Fruit fly (Drosophila melanogaster): ENCODE data around the gene CG33928.

Gene CG33928

dm6 chr2L:17427929-17428456 lies 8.4 kb downstream of the CG33928 start (continued):
- no peak for TF ChIP-seq crc (GFP tag; optimal IDR thresholded peaks at IDR 0.05)
- no peak for TF ChIP-seq CG17361 (GFP tag; IDR thresholded peaks at IDR 0.05)
- TF ChIP-seq Optix (GFP tag; IDR thresholded peaks at IDR 0.05): no peak
- peak; percentile 19; the same call in 1 of the 2 replicates for TF ChIP-seq CG32532 (GFP tag; IDR thresholded peaks at IDR 0.05)
- no peak for TF ChIP-seq CG34224 (GFP tag; IDR thresholded peaks at IDR 0.05; ENCODE audit: partially characterized antibody)
- no peak for TF ChIP-seq Poxn (GFP tag; IDR thresholded peaks at IDR 0.05)
- no peak for TF ChIP-seq CG14860 (GFP tag; IDR thresholded peaks at IDR 0.05; ENCODE audit: partially characterized antibody)
- 0 out of 2 replicates have a peak, but pooled peaks have one; percentile 17 for TF ChIP-seq CG6689 (GFP tag; IDR thresholded peaks at IDR 0.05)
- TF ChIP-seq gro (GFP tag; optimal IDR thresholded peaks at IDR 0.05): no peak
- TF ChIP-seq Neu2 (GFP tag; optimal IDR thresholded peaks at IDR 0.05; ENCODE audit: borderline replicate concordance): no peak
- no peak for TF ChIP-seq CG18619 (GFP tag; optimal IDR thresholded peaks at IDR 0.05)
- TF ChIP-seq mam (GFP tag; optimal IDR thresholded peaks at IDR 0.05): no peak
- no peak for TF ChIP-seq disco-r (GFP tag; optimal IDR thresholded peaks at IDR 0.05)
- no peak for TF ChIP-seq CG5953 (GFP tag; IDR thresholded peaks at IDR 0.05)
- TF ChIP-seq ewg (GFP tag; optimal IDR thresholded peaks at IDR 0.05): no peak
- 0 out of 2 replicates have a peak, but pooled peaks have one; percentile 25 for TF ChIP-seq Taf1 (GFP tag; IDR thresholded peaks at IDR 0.05)
- TF ChIP-seq oc (tag; optimal IDR thresholded peaks at IDR 0.05): no peak
- 0 out of 3 replicates have a peak, but pooled peaks have one; percentile 12 for TF ChIP-seq CG11093 (GFP tag; IDR thresholded peaks at IDR 0.05)
- TF ChIP-seq CG8281 (tag; optimal IDR thresholded peaks at IDR 0.05): no peak
- TF ChIP-seq CG13287 (GFP tag; IDR thresholded peaks at IDR 0.05; ENCODE audit: partially characterized antibody): peak; percentile 44; the same call in 1 of the 2 replicates
- TF ChIP-seq jigr1 (GFP tag; IDR thresholded peaks at IDR 0.05): no peak
- TF ChIP-seq z (GFP tag; IDR thresholded peaks at IDR 0.05): peak; percentile 33; the same call in 1 of the 3 replicates
- TF ChIP-seq ATbp (GFP tag; optimal IDR thresholded peaks at IDR 0.05): no peak
- no peak for TF ChIP-seq CG10462 (GFP tag; optimal IDR thresholded peaks at IDR 0.05)
- TF ChIP-seq CrebB (tag; optimal IDR thresholded peaks at IDR 0.05): no peak
- peak; percentile 5 for TF ChIP-seq grau (tag; optimal IDR thresholded peaks at IDR 0.05)
- TF ChIP-seq pita (GFP tag; optimal IDR thresholded peaks at IDR 0.05): no peak
- peak; percentile 27; the same call in 1 of the 2 replicates for TF ChIP-seq Xrp1 (GFP tag; IDR thresholded peaks at IDR 0.05)
- TF ChIP-seq cad (GFP tag; optimal IDR thresholded peaks at IDR 0.05): no peak
- no peak for TF ChIP-seq Elba2 (GFP tag; optimal IDR thresholded peaks at IDR 0.05)
- peak; percentile 15 for TF ChIP-seq CG17359 (tag; optimal IDR thresholded peaks at IDR 0.05)
- no peak for TF ChIP-seq slou (GFP tag; optimal IDR thresholded peaks at IDR 0.05)
- TF ChIP-seq CG8944 (GFP tag; optimal IDR thresholded peaks at IDR 0.05): no peak
- TF ChIP-seq Oli (tag; optimal IDR thresholded peaks at IDR 0.05): no peak
- peak; percentile 21 for TF ChIP-seq CG12219 (GFP tag; optimal IDR thresholded peaks at IDR 0.05)
- TF ChIP-seq CG11085 (GFP tag; IDR thresholded peaks at IDR 0.05): no peak
- no peak for TF ChIP-seq Ptx1 (GFP tag; IDR thresholded peaks at IDR 0.05)
- TF ChIP-seq D (optimal IDR thresholded peaks at IDR 0.05): no peak
- TF ChIP-seq D (GFP tag; optimal IDR thresholded peaks at IDR 0.05): no peak
- TF ChIP-seq CG32772 (GFP tag; IDR thresholded peaks at IDR 0.05): no peak
- peak; percentile 90 for TF ChIP-seq CG7372 (GFP tag; IDR thresholded peaks at IDR 0.05)
- TF ChIP-seq CG7745 (tag; optimal IDR thresholded peaks at IDR 0.05): no peak
- no peak for TF ChIP-seq CG5245 (GFP tag; optimal IDR thresholded peaks at IDR 0.05)
- TF ChIP-seq CG1832 (GFP tag; optimal IDR thresholded peaks at IDR 0.05): no peak
- TF ChIP-seq nom (GFP tag; optimal IDR thresholded peaks at IDR 0.05): peak; percentile 83
- peak; percentile 52; the same call in 1 of the 2 replicates for TF ChIP-seq bbx (GFP tag; IDR thresholded peaks at IDR 0.05; ENCODE audit: partially characterized antibody)
- TF ChIP-seq Med (GFP tag): peak; percentile 76
- no peak for TF ChIP-seq Dip2 (GFP tag; IDR thresholded peaks at IDR 0.05)
- peak; percentile 10 for TF ChIP-seq sd (tag; optimal IDR thresholded peaks at IDR 0.05)
- no peak for TF ChIP-seq CG17385 (GFP tag; optimal IDR thresholded peaks at IDR 0.05)
- no peak for TF ChIP-seq CG12744 (GFP tag; optimal IDR thresholded peaks at IDR 0.05)
